Fruit fly (Drosophila melanogaster) whole organism, embryonic: ENCODE results near the gene sud1.

Experiments
- Atf-2 ChIP-seq: fragments of 200-800 bp; sonication (Bioruptor generic); optimal IDR thresholded peaks from 2 replicates; lab custom pipeline; 2016; ENCODE audit warnings: missing biosample characterization, missing genetic modification characterization
- CG1024 ChIP-seq: fragments of 200-800 bp; sonication (Bioruptor generic); IDR thresholded peaks from 2 replicates; pipeline ENCODE4 v1.3.6; 2022; ENCODE audit warnings: missing biosample characterization, missing genetic modification characterization
- CG11093 ChIP-seq: fragments of 200-800 bp; sonication (Bioruptor generic); IDR thresholded peaks from 3 replicates; pipeline ENCODE4 v1.3.6; 2022; ENCODE audit warnings: missing biosample characterization, missing genetic modification characterization
- CG11456 ChIP-seq: fragments of 200-800 bp; sonication (Bioruptor generic); IDR thresholded peaks from 3 replicates; pipeline ENCODE4 v1.3.6; 2022; ENCODE audit warnings: missing biosample characterization, missing genetic modification characterization
- CG11504 ChIP-seq: fragments of 200-800 bp; sonication (Bioruptor generic); optimal IDR thresholded peaks from 3 replicates; lab custom pipeline; 2019; ENCODE audit warnings: missing biosample characterization, mild to moderate bottlenecking, missing genetic modification characterization, moderate library complexity
- CG12071 ChIP-seq: fragments of 200-800 bp; sonication (Bioruptor generic); optimal IDR thresholded peaks from 3 replicates; lab custom pipeline; 2018; ENCODE audit warnings: missing biosample characterization, mild to moderate bottlenecking, missing genetic modification characterization
- CG13123 ChIP-seq: fragments of 200-800 bp; sonication (Bioruptor generic); optimal IDR thresholded peaks from 2 replicates; lab custom pipeline; 2016; ENCODE audit warnings: missing biosample characterization, missing genetic modification characterization
- CG13296 ChIP-seq: fragments of 200-800 bp; sonication (Bioruptor generic); optimal IDR thresholded peaks from 3 replicates; lab custom pipeline; 2018; ENCODE audit warnings: missing biosample characterization, mild to moderate bottlenecking, missing genetic modification characterization
- CG17802 ChIP-seq: fragments of 200-800 bp; sonication (Bioruptor generic); optimal IDR thresholded peaks from 2 replicates; lab custom pipeline; 2018; ENCODE audit warnings: missing biosample characterization, mild to moderate bottlenecking, missing genetic modification characterization, moderate library complexity
- CG1832 ChIP-seq: fragments of 200-800 bp; sonication (Bioruptor generic); optimal IDR thresholded peaks from 2 replicates; lab custom pipeline; 2017; ENCODE audit warnings: missing biosample characterization, mild to moderate bottlenecking, missing genetic modification characterization, inconsistent platforms
- CG18476 ChIP-seq: fragments of 200-800 bp; sonication (Bioruptor generic); optimal IDR thresholded peaks from 2 replicates; lab custom pipeline; 2016; ENCODE audit warnings: missing biosample characterization, mild to moderate bottlenecking, missing genetic modification characterization
- CG30403 ChIP-seq: fragments of 200-800 bp; sonication (Bioruptor generic); optimal IDR thresholded peaks from 3 replicates; lab custom pipeline; 2016; ENCODE audit warnings: missing biosample characterization, missing genetic modification characterization
- CG31224 ChIP-seq: fragments of 200-800 bp; sonication (Bioruptor generic); IDR thresholded peaks from 2 replicates; pipeline ENCODE4 v1.3.6; 2022; ENCODE audit warnings: missing biosample characterization, missing genetic modification characterization
- CG3726 ChIP-seq: fragments of 200-800 bp; sonication (Bioruptor generic); IDR thresholded peaks from 3 replicates; pipeline ENCODE4, ENCODE4 v1.3.6; 2022; ENCODE audit warnings: missing biosample characterization, missing genetic modification characterization
- CG4854 ChIP-seq: fragments of 200-800 bp; sonication (Bioruptor generic); optimal IDR thresholded peaks from 2 replicates; lab custom pipeline; 2016; ENCODE audit warnings: missing biosample characterization, missing genetic modification characterization, inconsistent platforms
- CG5180 ChIP-seq: fragments of 200-800 bp; sonication (Bioruptor generic); optimal IDR thresholded peaks from 3 replicates; lab custom pipeline; 2017; ENCODE audit warnings: missing biosample characterization, missing genetic modification characterization, mild to moderate bottlenecking, moderate library complexity, missing genetic modification reagents
- CG5245 ChIP-seq: fragments of 200-800 bp; sonication (Bioruptor generic); optimal IDR thresholded peaks from 3 replicates; lab custom pipeline; 2016; ENCODE audit warnings: missing biosample characterization, missing genetic modification characterization
- CG7987 ChIP-seq: fragments of 200-800 bp; sonication (Bioruptor generic); optimal IDR thresholded peaks from 2 replicates; lab custom pipeline; 2018; ENCODE audit warnings: missing biosample characterization, mild to moderate bottlenecking, missing genetic modification characterization, moderate library complexity
- CG8388 ChIP-seq: fragments of 200-800 bp; sonication (Bioruptor generic); optimal IDR thresholded peaks from 2 replicates; lab custom pipeline; 2019; ENCODE audit warnings: missing biosample characterization, mild to moderate bottlenecking, missing genetic modification characterization, moderate library complexity
- CG9876 ChIP-seq: fragments of 200-800 bp; sonication (Bioruptor generic); optimal IDR thresholded peaks from 2 replicates; lab custom pipeline; 2016; ENCODE audit warnings: missing biosample characterization, missing genetic modification characterization
- Dfd ChIP-seq, 2 experiments: fragments of >200 bp; optimal IDR thresholded peaks; 2 replicates each; lab custom pipeline; 2017; ENCODE audit warnings: missing biosample characterization in 2 of 2, missing genetic modification characterization in 2 of 2
- Doc3 ChIP-seq: fragments of 200-800 bp; sonication (Bioruptor generic); IDR thresholded peaks from 3 replicates; pipeline ENCODE4 v1.3.6; 2022; ENCODE audit warnings: missing biosample characterization, missing genetic modification characterization; ENCODE audit not compliant: partially characterized antibody
- Dp ChIP-seq: fragments of 200-800 bp; sonication (Bioruptor generic); optimal IDR thresholded peaks from 2 replicates; lab custom pipeline; 2018; ENCODE audit warnings: missing biosample characterization, mild to moderate bottlenecking, missing genetic modification characterization, moderate library complexity
- Ets65A ChIP-seq: fragments of 200-800 bp; sonication (Bioruptor generic); peaks from one replicate; lab custom pipeline; 2016; ENCODE audit warnings: missing biosample characterization, missing genetic modification characterization
- Hmr ChIP-seq: fragments of 200-800 bp; sonication (Bioruptor generic); optimal IDR thresholded peaks from 3 replicates; lab custom pipeline; 2017; ENCODE audit warnings: mild to moderate bottlenecking, missing biosample characterization, missing genetic modification reagents, missing genetic modification characterization
- Kr ChIP-seq: fragments of 200-800 bp; sonication (Bioruptor generic); optimal IDR thresholded peaks from 2 replicates; lab custom pipeline; 2017; ENCODE audit warnings: missing biosample characterization, mild to moderate bottlenecking, missing genetic modification characterization
- MBD-R2 ChIP-seq: fragments of 200-800 bp; sonication (Bioruptor generic); IDR thresholded peaks from 2 replicates; pipeline ENCODE4 v1.3.6; 2022; ENCODE audit warnings: missing biosample characterization, missing genetic modification characterization
- Nf-YB ChIP-seq: fragments of 200-800 bp; sonication (Bioruptor generic); optimal IDR thresholded peaks from 3 replicates; lab custom pipeline; 2019; ENCODE audit warnings: missing biosample characterization, mild to moderate bottlenecking, missing genetic modification characterization, moderate library complexity
- Stat92E ChIP-seq, 3 experiments: fragments of >200 bp in 2 of 3; fragments of 200-800 bp in 1 of 3; sonication (Bioruptor generic) in 1 of 3; optimal IDR thresholded peaks; 2 replicates each; lab custom pipeline; 2017 to 2019; ENCODE audit warnings: missing biosample characterization in 3 of 3, missing genetic modification characterization in 3 of 3, mild to moderate bottlenecking in 1 of 3, moderate library complexity in 1 of 3
- Tbp ChIP-seq: fragments of >200 bp; optimal IDR thresholded peaks from 2 replicates; lab custom pipeline; 2018; ENCODE audit warnings: missing biosample characterization, missing genetic modification characterization
- Trl ChIP-seq, 3 experiments: fragments of >200 bp in 2 of 3; fragments of 200-800 bp in 1 of 3; sonication (Bioruptor generic) in 1 of 3; optimal IDR thresholded peaks; 2 replicates in 1 of 3; 3 replicates in 2 of 3; lab custom pipeline; 2016 to 2017; ENCODE audit warnings: missing biosample characterization in 1 of 3, missing genetic modification characterization in 1 of 3
- az2 ChIP-seq: fragments of 200-800 bp; sonication (Bioruptor generic); optimal IDR thresholded peaks from 3 replicates; lab custom pipeline; 2016; ENCODE audit warnings: missing biosample characterization, missing genetic modification characterization
- cad ChIP-seq: fragments of >200 bp; optimal IDR thresholded peaks from 2 replicates; lab custom pipeline; 2017; ENCODE audit warnings: missing biosample characterization, missing genetic modification characterization
- cato ChIP-seq: fragments of 200-800 bp; sonication (Bioruptor generic); optimal IDR thresholded peaks from 2 replicates; lab custom pipeline; 2016; ENCODE audit warnings: missing biosample characterization, missing genetic modification characterization, borderline replicate concordance
- crp ChIP-seq, 2 experiments: fragments of 200-800 bp; sonication (Bioruptor generic); optimal IDR thresholded peaks; 2 replicates in 1 of 2; 3 replicates in 1 of 2; lab custom pipeline; 2017; ENCODE audit warnings: missing biosample characterization in 2 of 2, missing genetic modification characterization in 2 of 2, mild to moderate bottlenecking in 1 of 2, moderate library complexity in 1 of 2
- danr ChIP-seq: fragments of 200-800 bp; sonication (Bioruptor generic); IDR thresholded peaks from 2 replicates; pipeline ENCODE4 v1.3.6; 2022; ENCODE audit warnings: missing biosample characterization, missing genetic modification characterization
- emc ChIP-seq: fragments of 200-800 bp; sonication (Bioruptor generic); optimal IDR thresholded peaks from 2 replicates; lab custom pipeline; 2016; ENCODE audit warnings: missing biosample characterization, missing genetic modification characterization
- exex ChIP-seq: fragments of 200-800 bp; sonication (Bioruptor generic); optimal IDR thresholded peaks from 4 replicates; lab custom pipeline; 2018; ENCODE audit warnings: missing biosample characterization, mild to moderate bottlenecking, missing genetic modification characterization, moderate library complexity
- ftz-f1 ChIP-seq: fragments of 200-800 bp; sonication (Bioruptor generic); optimal IDR thresholded peaks from 2 replicates; lab custom pipeline; 2016; ENCODE audit warnings: missing biosample characterization, missing genetic modification characterization
- gt ChIP-seq: fragments of 200-800 bp; sonication (Bioruptor generic); IDR thresholded peaks from 2 replicates; pipeline ENCODE4 v1.3.6; 2022; ENCODE audit warnings: missing biosample characterization, missing genetic modification characterization
- ham ChIP-seq: fragments of 200-800 bp; sonication (Bioruptor generic); IDR thresholded peaks from 2 replicates; pipeline ENCODE4 v1.3.6; 2022; ENCODE audit warnings: missing biosample characterization, missing genetic modification characterization
- jigr1 ChIP-seq: fragments of 200-800 bp; sonication (Bioruptor generic); IDR thresholded peaks from 3 replicates; pipeline ENCODE4 v1.3.6; 2022; ENCODE audit warnings: missing biosample characterization, missing genetic modification characterization
- nau ChIP-seq: fragments of 200-800 bp; sonication (Bioruptor generic); optimal IDR thresholded peaks from 3 replicates; lab custom pipeline; 2017; ENCODE audit warnings: missing biosample characterization, mild to moderate bottlenecking, missing genetic modification characterization, missing genetic modification reagents
- repo ChIP-seq: fragments of 200-800 bp; sonication (Bioruptor generic); optimal IDR thresholded peaks from 2 replicates; lab custom pipeline; 2016; ENCODE audit warnings: missing biosample characterization, missing genetic modification characterization
- ro ChIP-seq: fragments of 200-800 bp; sonication (Bioruptor generic); IDR thresholded peaks from 2 replicates; pipeline ENCODE4 v1.3.6; 2022; ENCODE audit warnings: missing biosample characterization, missing genetic modification characterization
- shn ChIP-seq: fragments of 200-800 bp; sonication (Bioruptor generic); optimal IDR thresholded peaks from 3 replicates; lab custom pipeline; 2016; ENCODE audit warnings: missing biosample characterization, missing genetic modification characterization
- stc ChIP-seq: fragments of 200-800 bp; sonication (Bioruptor generic); IDR thresholded peaks from 2 replicates; pipeline ENCODE4 v1.3.6; 2022; ENCODE audit warnings: missing biosample characterization, missing genetic modification characterization
- stwl ChIP-seq: fragments of 200-800 bp; sonication (Bioruptor generic); optimal IDR thresholded peaks from 3 replicates; lab custom pipeline; 2018; ENCODE audit warnings: missing biosample characterization, mild to moderate bottlenecking, missing genetic modification characterization, moderate library complexity
- tna ChIP-seq: fragments of 200-800 bp; sonication (Bioruptor generic); IDR thresholded peaks from 2 replicates; pipeline ENCODE4 v1.3.6; 2022; ENCODE audit warnings: missing biosample characterization, missing genetic modification characterization; ENCODE audit not compliant: partially characterized antibody
- z ChIP-seq: fragments of 200-800 bp; sonication (Bioruptor generic); IDR thresholded peaks from 3 replicates; pipeline ENCODE4 v1.3.6; 2022; ENCODE audit warnings: missing biosample characterization, missing genetic modification characterization

sud1 gene

dm6 chr3R:24962470-24962869, 44.8 kb upstream of the sud1 start (continued):
- TF ChIP-seq Hmr: peak; percentile 44
- no peak for TF ChIP-seq emc (GFP tag; lab: Kevin White, UChicago)
- no peak for TF ChIP-seq CG7987 (GFP tag; lab: Kevin White, UChicago)
- no peak for TF ChIP-seq ftz-f1 (GFP tag; lab: Kevin White, UChicago)
- TF ChIP-seq Dp (GFP tag; lab: Kevin White, UChicago): no peak
- TF ChIP-seq cad (GFP tag; lab: Kevin White, UChicago): no peak
- peak; percentile 66; the same call in 1 of the 3 replicates for TF ChIP-seq CG11456
- TF ChIP-seq CG8388 (GFP tag; lab: Kevin White, UChicago): peak; percentile 45
- TF ChIP-seq shn (GFP tag; lab: Kevin White, UChicago): peak; percentile 14
- peak; percentile 41 for TF ChIP-seq Atf-2
- peak; percentile 32 for TF ChIP-seq CG5180 (GFP tag; lab: Kevin White, UChicago)
- TF ChIP-seq CG13123 (GFP tag; lab: Kevin White, UChicago): no peak
- TF ChIP-seq Trl (optimal IDR thresholded peaks at IDR 0.05; lab: Kevin White, UChicago): no peak
- TF ChIP-seq Trl (GFP tag; optimal IDR thresholded peaks at IDR 0.05; lab: Kevin White, UChicago): peak; percentile 54
- TF ChIP-seq jigr1 (GFP tag; lab: Robert Waterston, UW): peak; percentile 53; the same call in 1 of the 3 replicates
- TF ChIP-seq Stat92E (GFP tag; optimal IDR thresholded peaks at IDR 0.05; lab: Kevin White, UChicago): no peak
- peak; percentile 23 for TF ChIP-seq CG5245 (GFP tag; lab: Kevin White, UChicago)
- 0 out of 2 replicates have a peak, but pooled peaks have one; percentile 35 for TF ChIP-seq CG1024 (GFP tag; lab: Robert Waterston, UW)
- TF ChIP-seq CG30403 (GFP tag; lab: Kevin White, UChicago): peak; percentile 71
- no peak for TF ChIP-seq nau
- no peak for TF ChIP-seq ro (GFP tag; lab: Robert Waterston, UW)
- no peak for TF ChIP-seq gt
- peak; percentile 71; the same call in 1 of the 3 replicates for TF ChIP-seq CG3726 (GFP tag; lab: Robert Waterston, UW)
- no peak for TF ChIP-seq tna (GFP tag; lab: Robert Waterston, UW)
- no peak for TF ChIP-seq Doc3 (GFP tag; lab: Robert Waterston, UW)
- TF ChIP-seq exex (tag; lab: Kevin White, UChicago): no peak
- peak; percentile 16 for TF ChIP-seq repo (GFP tag; lab: Kevin White, UChicago)
- TF ChIP-seq CG18476 (GFP tag; lab: Kevin White, UChicago): peak; percentile 21
- TF ChIP-seq Dfd (GFP tag; optimal IDR thresholded peaks at IDR 0.05; lab: Kevin White, UChicago): no peak
- TF ChIP-seq cato (GFP tag; lab: Kevin White, UChicago): peak; percentile 24
- TF ChIP-seq crp (GFP tag; optimal IDR thresholded peaks at IDR 0.05; lab: Kevin White, UChicago): peak in 1 of 2 experiments; percentile 8
- peak; percentile 54; the same call in 1 of the 3 replicates for TF ChIP-seq CG11093 (GFP tag; lab: Robert Waterston, UW)
- TF ChIP-seq CG17802 (tag; lab: Kevin White, UChicago): peak; percentile 32
- TF ChIP-seq CG31224 (GFP tag; lab: Robert Waterston, UW): peak; percentile 65
- TF ChIP-seq CG13296 (GFP tag; lab: Kevin White, UChicago): no peak
- peak; percentile 83 for TF ChIP-seq stc (GFP tag; lab: Robert Waterston, UW)
- peak; percentile 80 for TF ChIP-seq CG11504 (tag; lab: Kevin White, UChicago)
- no peak for TF ChIP-seq ham (GFP tag; lab: Robert Waterston, UW)
- TF ChIP-seq danr (GFP tag; lab: Robert Waterston, UW): peak; percentile 27; the same call in 1 of the 2 replicates
- no peak for TF ChIP-seq stwl (tag; lab: Kevin White, UChicago)
- TF ChIP-seq Ets65A (GFP tag; lab: Kevin White, UChicago): peak; percentile 91
- no peak for TF ChIP-seq CG1832 (GFP tag; lab: Kevin White, UChicago)
- no peak for TF ChIP-seq z (GFP tag; lab: Robert Waterston, UW)
- TF ChIP-seq CG4854 (GFP tag; lab: Kevin White, UChicago): no peak
- peak; percentile 63 for TF ChIP-seq CG12071
- TF ChIP-seq MBD-R2 (GFP tag; lab: Robert Waterston, UW): peak; percentile 40; the same call in 1 of the 2 replicates
- no peak for TF ChIP-seq Nf-YB (GFP tag; lab: Kevin White, UChicago)
- TF ChIP-seq Tbp: no peak
- TF ChIP-seq Kr (GFP tag; lab: Kevin White, UChicago): no peak
- no peak for TF ChIP-seq CG9876 (GFP tag; lab: Kevin White, UChicago)
- peak; percentile 66 for TF ChIP-seq az2 (GFP tag; lab: Kevin White, UChicago)
